Worm (Caenorhabditis elegans) whole organism, late embryonic: Measurements from ENCODE around the gene srx-111.

ENCODE experiments used
- F13H6.1 ChIP-seq: sonication (generic microtip); optimal IDR thresholded peaks from 2 replicates; lab custom pipeline; 2016; ENCODE audit warnings: missing genetic modification characterization, missing compliant biosample characterization
- K02D7.2 ChIP-seq: sonication (generic microtip); optimal IDR thresholded peaks from 2 replicates; lab custom pipeline; 2017; ENCODE audit warnings: mild to moderate bottlenecking, missing genetic modification characterization, missing compliant biosample characterization
- K09A11.1 ChIP-seq: sonication (generic microtip); optimal IDR thresholded peaks from 2 replicates; lab custom pipeline; 2017; ENCODE audit warnings: antibody characterized with exemption, mild to moderate bottlenecking, missing genetic modification characterization, missing compliant biosample characterization; ENCODE audit not compliant: insufficient read depth
- T23F11.4 ChIP-seq: fragments of 200-800 bp; sonication (Bioruptor generic); optimal IDR thresholded peaks from 2 replicates; lab custom pipeline; 2018; ENCODE audit warnings: mild to moderate bottlenecking, missing genetic modification characterization, missing compliant biosample characterization
- ama-1 ChIP-seq: fragments of 150-350 bp; optimal IDR thresholded peaks from 2 replicates; lab custom pipeline; 2014
- ceh-19 ChIP-seq: fragments of 200-800 bp; sonication (Bioruptor generic); optimal IDR thresholded peaks from 2 replicates; lab custom pipeline; 2018; ENCODE audit warnings: mild to moderate bottlenecking, missing genetic modification characterization, missing compliant biosample characterization
- ceh-2 ChIP-seq: sonication (generic microtip); optimal IDR thresholded peaks from 2 replicates; lab custom pipeline; 2016; ENCODE audit warnings: missing genotype, missing genetic modification characterization, missing compliant biosample characterization
- ceh-24 ChIP-seq: sonication (generic microtip); optimal IDR thresholded peaks from 2 replicates; lab custom pipeline; 2016; ENCODE audit warnings: mild to moderate bottlenecking, missing genetic modification characterization, missing compliant biosample characterization
- ceh-45 ChIP-seq: fragments of 200-800 bp; sonication (Bioruptor generic); IDR thresholded peaks from 2 replicates; pipeline ENCODE4 v1.3.6; 2022; ENCODE audit warnings: missing genetic modification reagents, missing genetic modification characterization, missing compliant biosample characterization
- ceh-6 ChIP-seq: fragments of 200-800 bp; sonication (Bioruptor generic); optimal IDR thresholded peaks from 2 replicates; lab custom pipeline; 2018; ENCODE audit warnings: mild to moderate bottlenecking, missing genetic modification characterization, missing compliant biosample characterization
- che-1 ChIP-seq: sonication (generic microtip); optimal IDR thresholded peaks from 2 replicates; lab custom pipeline; 2016; ENCODE audit warnings: mild to moderate bottlenecking, missing genetic modification characterization, missing compliant biosample characterization
- dve-1 ChIP-seq: sonication (generic microtip); optimal IDR thresholded peaks from 2 replicates; lab custom pipeline; 2017; ENCODE audit warnings: antibody characterized with exemption, mild to moderate bottlenecking, missing genetic modification characterization, missing compliant biosample characterization
- elt-4 ChIP-seq: sonication (generic microtip); optimal IDR thresholded peaks from 2 replicates; lab custom pipeline; 2016; ENCODE audit warnings: missing genetic modification characterization, missing compliant biosample characterization
- eyg-1 ChIP-seq: sonication (generic microtip); optimal IDR thresholded peaks from 2 replicates; lab custom pipeline; 2016; ENCODE audit warnings: missing genotype, missing genetic modification characterization, missing compliant biosample characterization
- fax-1 ChIP-seq: sonication (generic microtip); optimal IDR thresholded peaks from 2 replicates; lab custom pipeline; 2016; ENCODE audit warnings: missing genotype, missing genetic modification characterization, missing compliant biosample characterization
- fkh-10 ChIP-seq: fragments of 150-350 bp; optimal IDR thresholded peaks from 2 replicates; lab custom pipeline; 2014; ENCODE audit warnings: missing biosample characterization, missing genetic modification reagents, missing genetic modification characterization
- fkh-6 ChIP-seq: sonication (generic microtip); optimal IDR thresholded peaks from 2 replicates; lab custom pipeline; 2016; ENCODE audit warnings: missing genetic modification characterization, missing compliant biosample characterization
- hlh-13 ChIP-seq: fragments of 200-800 bp; sonication (Bioruptor generic); optimal IDR thresholded peaks from 2 replicates; lab custom pipeline; 2018; ENCODE audit warnings: mild to moderate bottlenecking, missing genetic modification characterization, missing compliant biosample characterization
- hlh-15 ChIP-seq: sonication (generic microtip); optimal IDR thresholded peaks from 2 replicates; lab custom pipeline; 2016; ENCODE audit warnings: missing genetic modification characterization, missing compliant biosample characterization
- hlh-30 ChIP-seq: sonication (generic microtip); optimal IDR thresholded peaks from 2 replicates; lab custom pipeline; 2017; ENCODE audit warnings: antibody characterized with exemption, missing genetic modification characterization, missing compliant biosample characterization; ENCODE audit not compliant: insufficient read depth
- hlh-6 ChIP-seq: sonication (generic microtip); optimal IDR thresholded peaks from 2 replicates; lab custom pipeline; 2016; ENCODE audit warnings: missing genotype, missing genetic modification characterization, missing compliant biosample characterization
- hlh-8 ChIP-seq: sonication (generic microtip); optimal IDR thresholded peaks from 2 replicates; lab custom pipeline; 2016; ENCODE audit warnings: missing genotype, missing genetic modification characterization, missing compliant biosample characterization
- lin-11 ChIP-seq: fragments of 200-800 bp; sonication (Bioruptor generic); optimal IDR thresholded peaks from 2 replicates; lab custom pipeline; 2018; ENCODE audit warnings: mild to moderate bottlenecking, missing genetic modification characterization, missing compliant biosample characterization
- madf-2 ChIP-seq: sonication (generic microtip); optimal IDR thresholded peaks from 2 replicates; lab custom pipeline; 2017; ENCODE audit warnings: missing genetic modification characterization, missing compliant biosample characterization
- mec-3 ChIP-seq: sonication (generic microtip); optimal IDR thresholded peaks from 2 replicates; lab custom pipeline; 2016; ENCODE audit warnings: borderline replicate concordance, missing genetic modification characterization, missing compliant biosample characterization
- nhr-11 ChIP-seq: fragments of 150-350 bp; optimal IDR thresholded peaks from 2 replicates; lab custom pipeline; 2014; ENCODE audit warnings: missing biosample characterization, missing genetic modification characterization
- pag-3 ChIP-seq: sonication (generic microtip); optimal IDR thresholded peaks from 2 replicates; lab custom pipeline; 2016; ENCODE audit warnings: missing compliant biosample characterization, missing genetic modification characterization, borderline replicate concordance
- pat-9 ChIP-seq: fragments of 200-800 bp; sonication (Bioruptor generic); optimal IDR thresholded peaks from 2 replicates; lab custom pipeline; 2018; ENCODE audit warnings: mild to moderate bottlenecking, missing genetic modification characterization, moderate library complexity, missing compliant biosample characterization
- pha-2 ChIP-seq: sonication (generic microtip); optimal IDR thresholded peaks from 2 replicates; lab custom pipeline; 2017; ENCODE audit warnings: mild to moderate bottlenecking, missing genetic modification characterization, missing compliant biosample characterization
- pha-4 ChIP-seq: fragments of 150-350 bp; optimal IDR thresholded peaks from 2 replicates; lab custom pipeline; 2018; ENCODE audit warnings: missing biosample characterization, missing genetic modification reagents, missing genetic modification characterization
- pqm-1 ChIP-seq: sonication (generic microtip); optimal IDR thresholded peaks from 2 replicates; lab custom pipeline; 2016; ENCODE audit warnings: missing genetic modification characterization, missing compliant biosample characterization
- syd-9 ChIP-seq: sonication (generic microtip); optimal IDR thresholded peaks from 2 replicates; lab custom pipeline; 2016; ENCODE audit warnings: mild to moderate bottlenecking, missing genetic modification characterization, moderate library complexity, missing compliant biosample characterization
- tbx-7 ChIP-seq: sonication (generic microtip); optimal IDR thresholded peaks from 2 replicates; lab custom pipeline; 2016; ENCODE audit warnings: missing genotype, missing genetic modification characterization, missing compliant biosample characterization
- ttx-3 ChIP-seq: sonication (generic microtip); optimal IDR thresholded peaks from 2 replicates; lab custom pipeline; 2016; ENCODE audit warnings: missing genetic modification reagents, missing genetic modification characterization, missing compliant biosample characterization
- unc-42 ChIP-seq: sonication (generic microtip); optimal IDR thresholded peaks from 2 replicates; lab custom pipeline; 2016; ENCODE audit warnings: missing genotype, missing genetic modification characterization, missing compliant biosample characterization
- unc-55 ChIP-seq: sonication (generic microtip); optimal IDR thresholded peaks from 2 replicates; lab custom pipeline; 2017; ENCODE audit warnings: missing biosample characterization, missing genetic modification reagents, missing genetic modification characterization
- unc-86 ChIP-seq: sonication (generic microtip); optimal IDR thresholded peaks from 2 replicates; lab custom pipeline; 2016; ENCODE audit warnings: missing genetic modification characterization, missing compliant biosample characterization
- zip-5 ChIP-seq: sonication (generic microtip); optimal IDR thresholded peaks from 2 replicates; lab custom pipeline; 2016; ENCODE audit warnings: missing genetic modification characterization, missing compliant biosample characterization
- ztf-16 ChIP-seq: sonication (generic microtip); optimal IDR thresholded peaks from 2 replicates; lab custom pipeline; 2017; ENCODE audit warnings: missing genetic modification characterization, missing compliant biosample characterization

The srx-111 gene

ce11 chrII:3743684-3744200, 13.9 kb upstream of the srx-111 start, which contains the start of gene nta-1:
Gene nta-1 (minus strand): TSS chrII:3743814.
- TF ChIP-seq fkh-10 (GFP tag; lab: Kevin White, UChicago) (no peak), ceh-24 (tag; lab: Kevin White, UChicago) (no peak), hlh-8 (tag; lab: Kevin White, UChicago) (no peak), dve-1 (no peak), nhr-11 (tag; lab: Kevin White, UChicago) (no peak), eyg-1 (tag; lab: Kevin White, UChicago) (no peak), ceh-45 (no peak), tbx-7 (tag; lab: Kevin White, UChicago) (no peak), madf-2 (tag; lab: Kevin White, UChicago) (no peak), pqm-1 (tag; lab: Kevin White, UChicago) (no peak), syd-9 (tag; lab: Kevin White, UChicago) (no peak), ama-1 (lab: Kevin White, UChicago) (no peak), fkh-6 (tag; lab: Kevin White, UChicago) (no peak), hlh-6 (tag; lab: Kevin White, UChicago) (no peak), unc-86 (tag; lab: Kevin White, UChicago) (no peak), T23F11.4 (GFP tag; lab: Kevin White, UChicago) (no peak), K02D7.2 (no peak), unc-55 (no peak), che-1 (tag; lab: Kevin White, UChicago) (no peak)

ce11 chrII:3747405-3747804, 10.2 kb upstream of the srx-111 start, which contains the start of gene fbxb-92:
Gene fbxb-92 (minus strand): TSS chrII:3747505.
- TF ChIP-seq hlh-15 (tag; lab: Kevin White, UChicago) (no peak), unc-86 (tag; lab: Kevin White, UChicago) (no peak), fax-1 (tag; lab: Kevin White, UChicago) (no peak)
- TF ChIP-seq, all 69 proteins: peak for 0

- TF ChIP-seq K09A11.1 (no peak), ceh-19 (GFP tag; lab: Kevin White, UChicago) (no peak), elt-4 (tag; lab: Kevin White, UChicago) (no peak), tbx-7 (tag; lab: Kevin White, UChicago) (no peak), pag-3 (tag; lab: Kevin White, UChicago) (no peak), ceh-45 (no peak), syd-9 (tag; lab: Kevin White, UChicago) (no peak), ztf-16 (no peak), hlh-13 (GFP tag; lab: Kevin White, UChicago) (no peak)
These were observed 8.9 kb upstream of the srx-111 start, which contains the start of gene fbxb-90 for ce11 chrII:3748719-3749118. Gene fbxb-90 (minus strand): TSS chrII:3748819.

- TF ChIP-seq K09A11.1 (no peak), ceh-6 (GFP tag; lab: Kevin White, UChicago) (no peak), lin-11 (tag; lab: Kevin White, UChicago) (no peak), ceh-2 (tag; lab: Kevin White, UChicago) (no peak), hlh-30 (tag; lab: Kevin White, UChicago) (no peak), mec-3 (tag; lab: Kevin White, UChicago) (no peak), zip-5 (no peak), unc-55 (no peak)
These were observed 6.9 kb upstream of the srx-111 start, which contains the start of gene fbxb-91 for ce11 chrII:3750685-3751084. Gene fbxb-91 (minus strand): TSS chrII:3750785.

- TF ChIP-seq pha-2 (tag; lab: Kevin White, UChicago) = no peak
- TF ChIP-seq ttx-3 = no peak
- no peak for TF ChIP-seq unc-42 (tag; lab: Kevin White, UChicago)
- no peak for TF ChIP-seq tbx-7 (tag; lab: Kevin White, UChicago)
- TF ChIP-seq ceh-45 = no peak
- no peak for TF ChIP-seq F13H6.1 (tag; lab: Kevin White, UChicago)
- TF ChIP-seq hlh-6 (tag; lab: Kevin White, UChicago) = no peak
- TF ChIP-seq eyg-1 (tag; lab: Kevin White, UChicago) = no peak
- TF ChIP-seq pha-4 = no peak
- TF ChIP-seq pat-9 (tag; lab: Kevin White, UChicago) = no peak
These were observed 5.4 kb upstream of the srx-111 start, which contains the start of gene sdz-11 for ce11 chrII:3752184-3752583. Gene sdz-11 (minus strand): TSS chrII:3752284.
